Fruit fly (Drosophila melanogaster): ENCODE measurements around the gene CG2993.

DNA sequence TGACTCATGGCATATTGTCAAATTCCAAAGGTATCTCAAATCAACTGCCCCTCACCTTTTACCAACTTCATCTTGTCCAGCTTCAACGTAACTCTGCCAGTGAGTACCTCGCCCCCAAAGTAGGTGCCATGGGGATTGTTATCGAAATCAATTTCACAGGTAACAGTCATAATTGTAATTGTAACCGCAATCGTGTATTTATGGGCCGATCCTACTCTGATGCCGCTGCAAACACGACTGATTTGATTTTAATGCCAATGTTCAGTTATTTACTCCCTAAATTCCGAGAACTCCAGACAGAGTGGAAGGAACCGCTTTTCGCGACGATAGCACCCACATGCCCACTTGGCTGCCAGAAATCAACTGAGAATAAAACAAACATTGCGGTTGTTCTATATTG is 24.0 kb downstream of the CG2993 start, which contains the start of gene CG18745:
- no peak for TF ChIP-seq h (optimal IDR thresholded peaks at IDR 0.05)
- TF ChIP-seq Sin3A (optimal IDR thresholded peaks at IDR 0.05): no peak
- no peak for TF ChIP-seq psq (optimal IDR thresholded peaks at IDR 0.05)

Data from Kc167 (cell line).